Worm (Caenorhabditis elegans) whole organism, mixed stage, embryonic: Measurements from ENCODE around the gene bath-31.

Experiments used
- elt-1 ChIP-seq: sonication (generic microtip); optimal IDR thresholded peaks from 2 replicates; lab custom pipeline; 2017; ENCODE audit warnings: missing genetic modification characterization, mild to moderate bottlenecking, missing compliant biosample characterization, antibody characterized with exemption, moderate library complexity, borderline replicate concordance; ENCODE audit not compliant: insufficient read depth
- elt-3 ChIP-seq: fragments of 150-350 bp; optimal IDR thresholded peaks from 2 replicates; lab custom pipeline; 2014; ENCODE audit warnings: missing biosample characterization, missing genetic modification characterization
- lin-13 ChIP-seq: fragments of 150-350 bp; optimal IDR thresholded peaks from 2 replicates; lab custom pipeline; 2014; ENCODE audit warnings: missing biosample characterization, missing genetic modification characterization
- mep-1 ChIP-seq: fragments of 150-350 bp; optimal IDR thresholded peaks from 2 replicates; lab custom pipeline; 2017; ENCODE audit warnings: missing biosample characterization, missing genetic modification reagents, missing genetic modification characterization, inconsistent platforms
- nhr-12 ChIP-seq: fragments of 150-350 bp; optimal IDR thresholded peaks from 2 replicates; lab custom pipeline; 2014; ENCODE audit warnings: missing biosample characterization, missing genetic modification characterization
- nhr-237 ChIP-seq: fragments of 150-350 bp; optimal IDR thresholded peaks from 2 replicates; lab custom pipeline; 2014; ENCODE audit warnings: missing biosample characterization, missing genetic modification characterization
- nhr-28 ChIP-seq: fragments of 150-350 bp; optimal IDR thresholded peaks from 2 replicates; lab custom pipeline; 2014; ENCODE audit warnings: missing biosample characterization, missing genetic modification characterization
- snpc-4 ChIP-seq: fragments of 150-350 bp; optimal IDR thresholded peaks from 2 replicates; lab custom pipeline; 2014; ENCODE audit warnings: missing biosample characterization, missing genetic modification characterization

ce11 chrII:3747405-3747804 is 15.6 kb downstream of the bath-31 start, which contains the start of gene fbxb-92:
- TF ChIP-seq nhr-28 = no peak
- no peak for TF ChIP-seq snpc-4 (tag; lab: Kevin White, UChicago)
- TF ChIP-seq nhr-12 (tag; lab: Kevin White, UChicago) = no peak
- TF ChIP-seq nhr-237 (tag; lab: Kevin White, UChicago) = no peak
- TF ChIP-seq elt-1 (tag; lab: Kevin White, UChicago) = no peak
- no peak for TF ChIP-seq lin-13 (tag; lab: Kevin White, UChicago)
- no peak for TF ChIP-seq elt-3 (tag; lab: Kevin White, UChicago)
- no peak for TF ChIP-seq mep-1 (tag; lab: Kevin White, UChicago)
